Fruit fly (Drosophila melanogaster) whole organism, embryonic: ENCODE measurements around the gene CG14207.

ENCODE experiments used
- Adf1 ChIP-seq: fragments of 200-800 bp; sonication (Bioruptor generic); IDR thresholded peaks from 2 replicates; pipeline ENCODE4 v1.3.6; 2022; ENCODE audit warnings: missing biosample characterization, missing genetic modification characterization
- Aef1 ChIP-seq: fragments of 200-800 bp; sonication (Bioruptor generic); IDR thresholded peaks from 3 replicates; pipeline ENCODE4 v1.3.6; 2022; ENCODE audit warnings: missing biosample characterization, missing genetic modification characterization
- Atf3 ChIP-seq: fragments of 200-800 bp; sonication (Bioruptor generic); optimal IDR thresholded peaks from 3 replicates; lab custom pipeline; 2016; ENCODE audit warnings: missing biosample characterization, missing genetic modification characterization
- Blimp-1 ChIP-seq: fragments of 200-800 bp; sonication (Bioruptor generic); optimal IDR thresholded peaks from 3 replicates; lab custom pipeline; 2018; ENCODE audit warnings: missing biosample characterization, missing genetic modification characterization, mild to moderate bottlenecking, moderate library complexity, missing genetic modification reagents
- CG10321 ChIP-seq: fragments of 200-800 bp; sonication (Bioruptor generic); IDR thresholded peaks from 2 replicates; pipeline ENCODE4 v1.3.6; 2022; ENCODE audit warnings: missing biosample characterization, missing genetic modification characterization
- CG10543 ChIP-seq: fragments of 200-800 bp; sonication (Bioruptor generic); optimal IDR thresholded peaks from 3 replicates; lab custom pipeline; 2017; ENCODE audit warnings: missing biosample characterization, mild to moderate bottlenecking, missing genetic modification characterization, moderate library complexity
- CG12219 ChIP-seq: fragments of 200-800 bp; sonication (Bioruptor generic); optimal IDR thresholded peaks from 3 replicates; lab custom pipeline; 2018; ENCODE audit warnings: missing biosample characterization, mild to moderate bottlenecking, missing genetic modification characterization
- CG14667 ChIP-seq: fragments of 200-800 bp; sonication (Bioruptor generic); IDR thresholded peaks from 2 replicates; pipeline ENCODE4 v1.3.6; 2022; ENCODE audit warnings: missing biosample characterization, missing genetic modification characterization
- CG1529 ChIP-seq: fragments of 200-800 bp; sonication (Bioruptor generic); optimal IDR thresholded peaks from 3 replicates; lab custom pipeline; 2018; ENCODE audit warnings: missing biosample characterization, missing genetic modification characterization
- CG16815 ChIP-seq: fragments of 200-800 bp; sonication (Bioruptor generic); optimal IDR thresholded peaks from 3 replicates; lab custom pipeline; 2017; ENCODE audit warnings: missing biosample characterization, mild to moderate bottlenecking, missing genetic modification characterization
- CG31224 ChIP-seq: fragments of 200-800 bp; sonication (Bioruptor generic); IDR thresholded peaks from 2 replicates; pipeline ENCODE4 v1.3.6; 2022; ENCODE audit warnings: missing biosample characterization, missing genetic modification characterization
- CG32767 ChIP-seq: fragments of 200-800 bp; sonication (Bioruptor generic); IDR thresholded peaks from 2 replicates; pipeline ENCODE4 v1.3.6; 2022; ENCODE audit warnings: missing biosample characterization, missing genetic modification characterization
- CG33557 ChIP-seq: fragments of 200-800 bp; sonication (Bioruptor generic); optimal IDR thresholded peaks from 2 replicates; lab custom pipeline; 2019; ENCODE audit warnings: missing biosample characterization, mild to moderate bottlenecking, missing genetic modification characterization, moderate library complexity
- CG4707 ChIP-seq: fragments of 200-800 bp; sonication (Bioruptor generic); optimal IDR thresholded peaks from 2 replicates; lab custom pipeline; 2018; ENCODE audit warnings: missing biosample characterization, mild to moderate bottlenecking, missing genetic modification characterization, moderate library complexity
- CG5245 ChIP-seq: fragments of 200-800 bp; sonication (Bioruptor generic); optimal IDR thresholded peaks from 3 replicates; lab custom pipeline; 2016; ENCODE audit warnings: missing biosample characterization, missing genetic modification characterization
- CG5953 ChIP-seq: fragments of 200-800 bp; sonication (Bioruptor generic); IDR thresholded peaks from 2 replicates; pipeline ENCODE4 v1.3.6; 2022; ENCODE audit warnings: missing biosample characterization, missing genetic modification characterization
- CG6689 ChIP-seq: fragments of 200-800 bp; sonication (Bioruptor generic); IDR thresholded peaks from 2 replicates; pipeline ENCODE4 v1.3.6; 2022; ENCODE audit warnings: missing biosample characterization, missing genetic modification characterization
- CG6791 ChIP-seq: fragments of 200-800 bp; sonication (Bioruptor generic); IDR thresholded peaks from 3 replicates; pipeline ENCODE4 v1.3.6; 2022; ENCODE audit warnings: missing biosample characterization, missing genetic modification characterization; ENCODE audit not compliant: partially characterized antibody
- CG8290 ChIP-seq, 3 experiments: fragments of 200-800 bp; sonication (Bioruptor generic); optimal IDR thresholded peaks; 2 replicates each; lab custom pipeline; 2016 to 2019; ENCODE audit warnings: missing biosample characterization in 3 of 3, missing genetic modification characterization in 3 of 3, mild to moderate bottlenecking in 2 of 3, moderate library complexity in 1 of 3
- CG9727 ChIP-seq: fragments of 200-800 bp; sonication (Bioruptor generic); optimal IDR thresholded peaks from 3 replicates; lab custom pipeline; 2017; ENCODE audit warnings: missing biosample characterization, mild to moderate bottlenecking, missing genetic modification characterization
- Dek ChIP-seq: fragments of 200-800 bp; sonication (Bioruptor generic); optimal IDR thresholded peaks from 3 replicates; lab custom pipeline; 2019; ENCODE audit warnings: missing biosample characterization, mild to moderate bottlenecking, missing genetic modification characterization, moderate library complexity
- Dref ChIP-seq: fragments of 200-800 bp; sonication (Bioruptor generic); IDR thresholded peaks from 2 replicates; pipeline ENCODE4 v1.3.6; 2022; ENCODE audit warnings: missing biosample characterization, missing genetic modification characterization
- Hey ChIP-seq: fragments of 200-800 bp; sonication (Bioruptor generic); optimal IDR thresholded peaks from 3 replicates; lab custom pipeline; 2018; ENCODE audit warnings: missing biosample characterization, mild to moderate bottlenecking, missing genetic modification characterization
- Hr3 ChIP-seq: fragments of 200-800 bp; sonication (Bioruptor generic); optimal IDR thresholded peaks from 3 replicates; lab custom pipeline; 2016; ENCODE audit warnings: missing biosample characterization, missing genetic modification characterization
- Lhr ChIP-seq: fragments of 200-800 bp; sonication (Bioruptor generic); optimal IDR thresholded peaks from 3 replicates; lab custom pipeline; 2017; ENCODE audit warnings: mild to moderate bottlenecking, missing biosample characterization, missing genetic modification reagents, missing genetic modification characterization
- NFAT ChIP-seq: fragments of 200-800 bp; sonication (Bioruptor generic); IDR thresholded peaks from 2 replicates; pipeline ENCODE4 v1.3.6; 2022; ENCODE audit warnings: missing biosample characterization, missing genetic modification characterization
- Optix ChIP-seq: fragments of 200-800 bp; sonication (Bioruptor generic); IDR thresholded peaks from 3 replicates; pipeline ENCODE4 v1.3.6; 2022; ENCODE audit warnings: missing biosample characterization, missing genetic modification characterization
- Pdp1 ChIP-seq, 2 experiments: fragments of 200-800 bp; sonication (Bioruptor generic); optimal IDR thresholded peaks; 3 replicates each; lab custom pipeline; 2016; ENCODE audit warnings: missing biosample characterization in 2 of 2, missing genetic modification characterization in 2 of 2, mild to moderate bottlenecking in 1 of 2, moderate library complexity in 1 of 2
- Rfx ChIP-seq: fragments of 200-800 bp; sonication (Bioruptor generic); IDR thresholded peaks from 2 replicates; pipeline ENCODE4 v1.3.6; 2022; ENCODE audit warnings: missing biosample characterization, missing genetic modification characterization
- Usf ChIP-seq: fragments of 200-800 bp; sonication (Bioruptor generic); optimal IDR thresholded peaks from 2 replicates; lab custom pipeline; 2017; ENCODE audit warnings: missing genotype, missing biosample characterization, missing genetic modification characterization
- ase ChIP-seq: fragments of 200-800 bp; sonication (Bioruptor generic); IDR thresholded peaks from 3 replicates; pipeline ENCODE4 v1.3.6; 2022; ENCODE audit warnings: missing biosample characterization, missing genetic modification characterization
- bab2 ChIP-seq: fragments of 200-800 bp; sonication (Bioruptor generic); optimal IDR thresholded peaks from 2 replicates; lab custom pipeline; 2016; ENCODE audit warnings: missing biosample characterization, missing genetic modification characterization
- bbx ChIP-seq: fragments of 200-800 bp; sonication (Bioruptor generic); IDR thresholded peaks from 2 replicates; pipeline ENCODE4 v1.3.6; 2022; ENCODE audit warnings: missing biosample characterization, missing genetic modification characterization; ENCODE audit not compliant: partially characterized antibody
- cg ChIP-seq: fragments of 200-800 bp; sonication (Bioruptor generic); optimal IDR thresholded peaks from 3 replicates; lab custom pipeline; 2019; ENCODE audit warnings: missing biosample characterization, mild to moderate bottlenecking, missing genetic modification characterization, moderate library complexity
- crol ChIP-seq: fragments of 200-800 bp; sonication (Bioruptor generic); IDR thresholded peaks from 2 replicates; pipeline ENCODE4 v1.3.6; 2022; ENCODE audit warnings: missing biosample characterization, missing genetic modification characterization
- disco-r ChIP-seq: fragments of 200-800 bp; sonication (Bioruptor generic); optimal IDR thresholded peaks from 2 replicates; lab custom pipeline; 2016; ENCODE audit warnings: missing biosample characterization, missing genetic modification characterization
- en ChIP-seq: fragments of 200-800 bp; sonication (Bioruptor generic); optimal IDR thresholded peaks from 2 replicates; lab custom pipeline; 2016; ENCODE audit warnings: missing biosample characterization, missing genetic modification characterization
- exex ChIP-seq: fragments of 200-800 bp; sonication (Bioruptor generic); optimal IDR thresholded peaks from 4 replicates; lab custom pipeline; 2018; ENCODE audit warnings: missing biosample characterization, mild to moderate bottlenecking, missing genetic modification characterization, moderate library complexity
- gt ChIP-seq: fragments of 200-800 bp; sonication (Bioruptor generic); IDR thresholded peaks from 2 replicates; pipeline ENCODE4 v1.3.6; 2022; ENCODE audit warnings: missing biosample characterization, missing genetic modification characterization
- kah ChIP-seq: fragments of 200-800 bp; sonication (Bioruptor generic); optimal IDR thresholded peaks from 2 replicates; lab custom pipeline; 2018; ENCODE audit warnings: missing biosample characterization, mild to moderate bottlenecking, missing genetic modification characterization
- knrl ChIP-seq: fragments of 200-800 bp; sonication (Bioruptor generic); IDR thresholded peaks from 3 replicates; pipeline ENCODE4 v1.3.6; 2022; ENCODE audit warnings: missing biosample characterization, missing genetic modification characterization; ENCODE audit not compliant: partially characterized antibody
- lab ChIP-seq: fragments of 200-800 bp; sonication (Bioruptor generic); optimal IDR thresholded peaks from 3 replicates; lab custom pipeline; 2017; ENCODE audit warnings: missing biosample characterization, missing genetic modification characterization, mild to moderate bottlenecking, moderate library complexity, missing genetic modification reagents
- lov ChIP-seq, 2 experiments: fragments of 200-800 bp in 1 of 2; fragments of >200 bp in 1 of 2; sonication (Bioruptor generic) in 1 of 2; IDR thresholded peaks in 1 of 2; optimal IDR thresholded peaks in 1 of 2; 2 replicates in 1 of 2; 3 replicates in 1 of 2; pipeline versions ENCODE4 v1.3.6 to Lab custom; 2017 to 2022; ENCODE audit warnings: missing biosample characterization in 1 of 2, missing genetic modification characterization in 1 of 2
- odd ChIP-seq: fragments of 200-800 bp; sonication (Bioruptor generic); optimal IDR thresholded peaks from 2 replicates; lab custom pipeline; 2017; ENCODE audit warnings: missing biosample characterization, mild to moderate bottlenecking, missing genetic modification characterization
- pros ChIP-seq: fragments of 200-800 bp; sonication (Bioruptor generic); optimal IDR thresholded peaks from 3 replicates; lab custom pipeline; 2019; ENCODE audit warnings: missing biosample characterization, mild to moderate bottlenecking, missing genetic modification characterization, moderate library complexity
- psq ChIP-seq: fragments of 200-800 bp; sonication (Bioruptor generic); optimal IDR thresholded peaks from 2 replicates; lab custom pipeline; 2017; ENCODE audit warnings: missing biosample characterization, missing genetic modification characterization
- rib ChIP-seq: fragments of 200-800 bp; sonication (Bioruptor generic); IDR thresholded peaks from 2 replicates; pipeline ENCODE4 v1.3.6; 2022; ENCODE audit warnings: missing biosample characterization, missing genetic modification characterization
- scrt ChIP-seq: fragments of 200-800 bp; sonication (Bioruptor generic); optimal IDR thresholded peaks from 2 replicates; lab custom pipeline; 2018; ENCODE audit warnings: missing biosample characterization, mild to moderate bottlenecking, missing genetic modification characterization, moderate library complexity
- seq ChIP-seq: fragments of 200-800 bp; sonication (Bioruptor generic); IDR thresholded peaks from 2 replicates; pipeline ENCODE4 v1.3.6; 2022; ENCODE audit warnings: missing biosample characterization, missing genetic modification characterization
- wdn ChIP-seq: fragments of 200-800 bp; sonication (Bioruptor generic); IDR thresholded peaks from 2 replicates; pipeline ENCODE4 v1.3.6; 2022; ENCODE audit warnings: missing biosample characterization, missing genetic modification characterization

CG14207 gene

DNA sequence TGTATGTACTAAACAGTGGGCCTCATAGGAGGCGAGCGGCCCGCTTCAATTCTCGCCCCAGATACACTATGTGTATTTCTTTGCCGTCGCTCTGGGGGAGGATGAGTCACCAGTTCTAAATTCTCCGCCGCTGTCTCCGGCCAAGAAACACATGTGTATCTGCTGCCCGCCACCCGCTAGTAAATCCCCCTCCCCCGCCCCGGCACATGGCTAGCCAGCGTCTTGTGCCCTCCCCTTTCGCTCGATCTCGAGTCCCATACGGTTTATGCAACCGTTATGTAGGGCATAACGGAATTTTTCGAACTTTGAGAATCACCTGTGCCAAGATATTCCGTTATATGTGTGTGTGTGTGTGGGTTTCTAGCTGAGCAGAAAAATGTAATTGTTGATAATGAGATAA lies 916 bp downstream of the CG14207 start:
- TF ChIP-seq CG6791 (GFP tag; lab: Robert Waterston, UW) = no peak
- TF ChIP-seq Dek = no peak
- no peak for TF ChIP-seq Hr3 (GFP tag; lab: Kevin White, UChicago)
- 0 out of 2 replicates have a peak, but pooled peaks have one; percentile 49 for TF ChIP-seq Rfx (GFP tag; lab: Robert Waterston, UW)
- TF ChIP-seq CG1529 (GFP tag; lab: Kevin White, UChicago) = no peak
- TF ChIP-seq CG8290 (GFP tag; optimal IDR thresholded peaks at IDR 0.05; lab: Kevin White, UChicago) = no peak
- peak in 1 of 2 experiments; percentile 40 for TF ChIP-seq CG8290 (tag; optimal IDR thresholded peaks at IDR 0.05; lab: Kevin White, UChicago)
- no peak for TF ChIP-seq Optix (GFP tag; lab: Robert Waterston, UW)
- TF ChIP-seq CG5245 (GFP tag; lab: Kevin White, UChicago) = no peak
- TF ChIP-seq Aef1 = no peak
- TF ChIP-seq kah (GFP tag; lab: Kevin White, UChicago) = peak; percentile 42
- no peak for TF ChIP-seq Lhr (GFP tag; lab: Kevin White, UChicago)
- no peak for TF ChIP-seq Usf (GFP tag; lab: Kevin White, UChicago)
- TF ChIP-seq pros (GFP tag; lab: Kevin White, UChicago) = peak; percentile 83
- TF ChIP-seq CG5953 = no peak
- no peak for TF ChIP-seq lov (optimal IDR thresholded peaks at IDR 0.05; lab: Kevin White, UChicago)
- no peak for TF ChIP-seq lov (GFP tag; IDR thresholded peaks at IDR 0.05; lab: Robert Waterston, UW)
- TF ChIP-seq Dref = 0 out of 2 replicates have a peak, but pooled peaks have one; percentile 15
- TF ChIP-seq CG14667 = no peak
- TF ChIP-seq CG6689 (GFP tag; lab: Robert Waterston, UW) = no peak
- peak; percentile 39 for TF ChIP-seq CG4707 (GFP tag; lab: Kevin White, UChicago)
- peak; percentile 96 for TF ChIP-seq crol
- TF ChIP-seq CG12219 (GFP tag; lab: Kevin White, UChicago) = no peak
- TF ChIP-seq Hey (tag; lab: Kevin White, UChicago) = no peak
- TF ChIP-seq CG10321 (GFP tag; lab: Robert Waterston, UW) = no peak
- peak in 1 of 2 experiments; percentile 85 for TF ChIP-seq Pdp1 (GFP tag; optimal IDR thresholded peaks at IDR 0.05; lab: Kevin White, UChicago)
- no peak for TF ChIP-seq gt (GFP tag; lab: Robert Waterston, UW)
- peak; percentile 32 for TF ChIP-seq exex (tag; lab: Kevin White, UChicago)
- TF ChIP-seq CG33557 (GFP tag; lab: Kevin White, UChicago) = no peak
- peak; percentile 11 for TF ChIP-seq lab (GFP tag; lab: Kevin White, UChicago)
- TF ChIP-seq Atf3 = no peak
- no peak for TF ChIP-seq wdn (GFP tag; lab: Robert Waterston, UW)
- peak; percentile 49; the same call in 1 of the 2 replicates for TF ChIP-seq CG32767 (GFP tag; lab: Robert Waterston, UW)
- TF ChIP-seq bbx (GFP tag; lab: Robert Waterston, UW) = 0 out of 2 replicates have a peak, but pooled peaks have one; percentile 20
- no peak for TF ChIP-seq scrt
- no peak for TF ChIP-seq psq
- no peak for TF ChIP-seq rib (GFP tag; lab: Robert Waterston, UW)
- TF ChIP-seq CG16815 (GFP tag; lab: Kevin White, UChicago) = no peak
- TF ChIP-seq Blimp-1 (GFP tag; lab: Kevin White, UChicago) = no peak
- TF ChIP-seq seq = no peak
- TF ChIP-seq ase (GFP tag; lab: Robert Waterston, UW) = no peak
- no peak for TF ChIP-seq CG31224 (GFP tag; lab: Robert Waterston, UW)
- no peak for TF ChIP-seq knrl (GFP tag; lab: Robert Waterston, UW)
- TF ChIP-seq CG10543 (GFP tag; lab: Kevin White, UChicago) = peak; percentile 92
- no peak for TF ChIP-seq bab2 (GFP tag; lab: Kevin White, UChicago)
- peak; percentile 53; the same call in 1 of the 2 replicates for TF ChIP-seq NFAT (GFP tag; lab: Robert Waterston, UW)
- no peak for TF ChIP-seq odd (GFP tag; lab: Kevin White, UChicago)
- no peak for TF ChIP-seq en (GFP tag; lab: Kevin White, UChicago)
- TF ChIP-seq disco-r (GFP tag; lab: Kevin White, UChicago) = no peak
- TF ChIP-seq CG9727 (GFP tag; lab: Kevin White, UChicago) = no peak
- TF ChIP-seq Adf1 (GFP tag; lab: Robert Waterston, UW) = peak; percentile 9; the same call in 1 of the 2 replicates
- peak; percentile 23 for TF ChIP-seq cg
